Fruit fly (Drosophila melanogaster): ENCODE measurements around the gene escl.
A peak's percentile ranks its signal among the peaks of the same experiment; 100 is the strongest.

Gene escl

dm6 chr2L:11987945-11988344 is 2.8 kb upstream of the escl start, which contains the start of the genes CG6686 and CG34163 (continued):
- TF ChIP-seq jumu (GFP tag; optimal IDR thresholded peaks at IDR 0.05): peak; percentile 53
- no peak for TF ChIP-seq gcm (GFP tag; optimal IDR thresholded peaks at IDR 0.05)
- TF ChIP-seq CG5245 (GFP tag; optimal IDR thresholded peaks at IDR 0.05): no peak
- peak; percentile 29 for TF ChIP-seq CG30020 (tag; optimal IDR thresholded peaks at IDR 0.05)
- TF ChIP-seq gt (GFP tag; IDR thresholded peaks at IDR 0.05): no peak
- TF ChIP-seq CG4328 (GFP tag; optimal IDR thresholded peaks at IDR 0.05): peak; percentile 29
- no peak for TF ChIP-seq D (optimal IDR thresholded peaks at IDR 0.05)
- TF ChIP-seq D (GFP tag; optimal IDR thresholded peaks at IDR 0.05): no peak
- TF ChIP-seq kah (GFP tag; optimal IDR thresholded peaks at IDR 0.05): no peak
- peak; percentile 47 for TF ChIP-seq Meics (GFP tag; optimal IDR thresholded peaks at IDR 0.05)
- TF ChIP-seq lola (GFP tag; optimal IDR thresholded peaks at IDR 0.05): no peak
- no peak for TF ChIP-seq CG4360 (GFP tag; IDR thresholded peaks at IDR 0.05)
- no peak for TF ChIP-seq CG6654 (GFP tag; optimal IDR thresholded peaks at IDR 0.05)
- no peak for TF ChIP-seq CG11247 (GFP tag; IDR thresholded peaks at IDR 0.05)
- TF ChIP-seq CG2120 (GFP tag; optimal IDR thresholded peaks at IDR 0.05): peak; percentile 76
- TF ChIP-seq Dad (GFP tag; optimal IDR thresholded peaks at IDR 0.05): peak; percentile 48
- no peak for TF ChIP-seq slou (GFP tag; optimal IDR thresholded peaks at IDR 0.05)
- peak; percentile 22 for TF ChIP-seq slp2 (GFP tag; optimal IDR thresholded peaks at IDR 0.05)
- no peak for TF ChIP-seq ap (GFP tag; IDR thresholded peaks at IDR 0.05)
- no peak for TF ChIP-seq her (GFP tag; optimal IDR thresholded peaks at IDR 0.05)
- TF ChIP-seq CG7372 (GFP tag; IDR thresholded peaks at IDR 0.05): no peak
- no peak for TF ChIP-seq CG10959 (GFP tag; IDR thresholded peaks at IDR 0.05)
- peak; percentile 91 for TF ChIP-seq Ets65A (GFP tag)
- TF ChIP-seq CG3065 (GFP tag; optimal IDR thresholded peaks at IDR 0.05): no peak
- no peak for TF ChIP-seq bcd (GFP tag; optimal IDR thresholded peaks at IDR 0.05)
- TF ChIP-seq cad (GFP tag; optimal IDR thresholded peaks at IDR 0.05): no peak
- peak; percentile 39 for TF ChIP-seq CG17829 (tag; optimal IDR thresholded peaks at IDR 0.05)
- TF ChIP-seq CG14710 (tag; optimal IDR thresholded peaks at IDR 0.05): peak; percentile 83
- TF ChIP-seq crc (GFP tag; optimal IDR thresholded peaks at IDR 0.05): no peak
- peak; percentile 31 for TF ChIP-seq tx (GFP tag; optimal IDR thresholded peaks at IDR 0.05)
- peak; percentile 62 for TF ChIP-seq CoRest (tag; optimal IDR thresholded peaks at IDR 0.05)
- peak; percentile 89 for TF ChIP-seq MBD-R2 (GFP tag; IDR thresholded peaks at IDR 0.05)
- peak in 1 of 2 experiments; percentile 54 for TF ChIP-seq Hr51 (GFP tag; optimal IDR thresholded peaks at IDR 0.05)
- no peak for TF ChIP-seq Ssrp (tag; optimal IDR thresholded peaks at IDR 0.05)
- TF ChIP-seq CG17328 (GFP tag; IDR thresholded peaks at IDR 0.05): no peak
- TF ChIP-seq maf-S (GFP tag; optimal IDR thresholded peaks at IDR 0.05): peak; percentile 30
- TF ChIP-seq E2f1 (GFP tag; IDR thresholded peaks at IDR 0.05): no peak
- peak; percentile 33 for TF ChIP-seq grau (tag; optimal IDR thresholded peaks at IDR 0.05)
- peak; percentile 99 for TF ChIP-seq CG17385 (GFP tag; optimal IDR thresholded peaks at IDR 0.05)
- TF ChIP-seq CG10274 (GFP tag; optimal IDR thresholded peaks at IDR 0.05): no peak
- TF ChIP-seq CG15601 (tag; optimal IDR thresholded peaks at IDR 0.05): peak; percentile 27
- TF ChIP-seq bigmax (GFP tag; optimal IDR thresholded peaks at IDR 0.05): no peak
- peak; percentile 69 for TF ChIP-seq nmo (GFP tag; optimal IDR thresholded peaks at IDR 0.05)
- TF ChIP-seq D19B (GFP tag; optimal IDR thresholded peaks at IDR 0.05): no peak
- TF ChIP-seq B-H2 (GFP tag; optimal IDR thresholded peaks at IDR 0.05): peak; percentile 36
- peak; percentile 66; the same call in 1 of the 2 replicates for TF ChIP-seq slbo (GFP tag; IDR thresholded peaks at IDR 0.05)
- no peak for TF ChIP-seq CG4282 (GFP tag; optimal IDR thresholded peaks at IDR 0.05)
- peak; percentile 8 for TF ChIP-seq CG1792 (GFP tag; optimal IDR thresholded peaks at IDR 0.05)
- no peak for TF ChIP-seq sc (optimal IDR thresholded peaks at IDR 0.05)
- TF ChIP-seq sc (GFP tag; optimal IDR thresholded peaks at IDR 0.05): no peak
- TF ChIP-seq CG15514 (GFP tag; optimal IDR thresholded peaks at IDR 0.05): peak; percentile 49
- TF ChIP-seq CTCF (GFP tag; optimal IDR thresholded peaks at IDR 0.05): no peak
- TF ChIP-seq tin (GFP tag; optimal IDR thresholded peaks at IDR 0.05): peak; percentile 17

Measured in whole organism, embryonic.